Fruit fly (Drosophila melanogaster): ENCODE measurements around the gene NdufA3.

Gene NdufA3

DNA sequence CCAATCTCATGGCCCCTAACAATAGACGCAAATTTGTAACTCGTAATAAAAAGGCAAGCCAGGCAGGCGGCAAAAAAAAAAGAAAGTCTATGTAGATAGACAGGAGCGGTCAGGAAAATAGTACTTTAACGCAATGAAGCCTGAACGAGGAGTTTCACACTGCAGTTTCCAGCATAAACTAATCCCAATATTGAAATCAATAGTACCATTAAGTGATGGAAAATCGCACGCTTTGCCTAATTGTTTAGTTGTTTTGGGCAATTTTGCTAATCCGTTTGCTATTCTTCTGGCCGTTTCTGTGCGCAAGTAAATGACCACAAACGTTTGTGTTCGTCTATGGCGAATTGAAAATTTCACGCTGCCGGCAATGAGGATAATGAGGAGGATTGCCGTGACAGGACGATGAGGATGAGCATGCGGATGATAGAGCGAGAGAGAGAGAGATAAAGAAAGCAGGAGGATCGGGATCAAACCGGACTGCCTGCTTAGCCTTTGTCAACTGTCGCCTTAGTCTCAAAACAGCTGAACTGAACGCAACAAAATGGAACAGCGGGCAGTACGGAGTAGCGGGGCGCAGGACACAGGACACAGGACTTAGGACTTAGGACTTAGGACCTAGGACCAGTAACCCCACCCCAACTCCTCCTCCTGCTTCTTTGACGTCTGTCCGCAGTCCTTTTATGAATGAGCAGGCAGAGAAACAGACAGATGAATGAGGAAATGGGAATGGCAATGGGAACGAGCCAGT is 32.4 kb downstream of the NdufA3 start:
- no peak for TF ChIP-seq ttk (optimal IDR thresholded peaks at IDR 0.05)
- TF ChIP-seq insv (optimal IDR thresholded peaks at IDR 0.05): no peak
- no peak for TF ChIP-seq h (optimal IDR thresholded peaks at IDR 0.05)
- no peak for TF ChIP-seq Myc (optimal IDR thresholded peaks at IDR 0.05)
- TF ChIP-seq psq (optimal IDR thresholded peaks at IDR 0.05): no peak
- no peak for TF ChIP-seq Sin3A (optimal IDR thresholded peaks at IDR 0.05)

dm6 chrX:9122492-9122891 is 37.4 kb downstream of the NdufA3 start:
- no peak for TF ChIP-seq Sin3A (optimal IDR thresholded peaks at IDR 0.05)
- no peak for TF ChIP-seq Myc (optimal IDR thresholded peaks at IDR 0.05)
- TF ChIP-seq psq (optimal IDR thresholded peaks at IDR 0.05): no peak
- no peak for TF ChIP-seq ttk (optimal IDR thresholded peaks at IDR 0.05)
- TF ChIP-seq h (optimal IDR thresholded peaks at IDR 0.05): no peak
- TF ChIP-seq insv (optimal IDR thresholded peaks at IDR 0.05): no peak

- TF ChIP-seq ttk (optimal IDR thresholded peaks at IDR 0.05) (no peak), h (optimal IDR thresholded peaks at IDR 0.05) (no peak), Myc (optimal IDR thresholded peaks at IDR 0.05) (no peak), psq (optimal IDR thresholded peaks at IDR 0.05) (no peak), insv (optimal IDR thresholded peaks at IDR 0.05) (no peak), Sin3A (optimal IDR thresholded peaks at IDR 0.05) (no peak)
Measured at dm6 chrX:9120828-9121754, 38.8 kb downstream of the NdufA3 start.

- no peak for TF ChIP-seq Myc (optimal IDR thresholded peaks at IDR 0.05)
Measured at dm6 chrX:9119671-9120364, 40.0 kb downstream of the NdufA3 start.

DNA sequence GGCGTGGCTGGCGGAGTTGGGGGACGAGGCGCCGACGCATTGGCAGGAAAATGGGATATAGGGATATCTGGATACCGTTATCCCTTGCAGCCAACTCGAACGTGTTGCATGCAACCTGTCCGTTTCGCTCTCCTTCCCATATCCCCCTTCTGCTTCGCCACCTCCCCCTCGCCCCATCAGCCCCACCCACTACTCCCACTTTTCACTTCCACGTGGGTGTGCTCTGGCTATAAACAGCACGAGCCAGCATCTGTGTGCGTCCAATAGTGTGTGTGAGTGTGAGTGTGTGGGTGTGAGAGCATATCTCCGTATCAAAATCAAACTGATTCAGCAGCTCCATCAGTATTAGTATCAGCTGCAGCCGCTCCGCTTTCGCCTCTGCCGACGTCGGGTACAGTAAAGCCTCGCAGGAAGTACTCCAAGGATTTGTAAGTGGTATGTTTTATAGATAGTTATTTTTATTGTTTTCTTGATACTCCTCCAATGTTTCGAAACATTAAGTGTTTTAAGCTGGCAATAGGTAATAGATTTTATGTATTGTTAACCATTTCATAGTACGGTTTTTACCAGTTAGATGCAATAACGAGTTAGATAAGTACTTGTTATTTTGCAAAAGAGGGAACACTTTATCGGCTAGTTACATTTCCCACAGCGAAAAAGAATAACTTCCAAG is 40.8 kb downstream of the NdufA3 start:
- TF ChIP-seq psq (optimal IDR thresholded peaks at IDR 0.05): no peak
- no peak for TF ChIP-seq ttk (optimal IDR thresholded peaks at IDR 0.05)
- TF ChIP-seq insv (optimal IDR thresholded peaks at IDR 0.05): no peak
- TF ChIP-seq h (optimal IDR thresholded peaks at IDR 0.05): no peak
- TF ChIP-seq Sin3A (optimal IDR thresholded peaks at IDR 0.05): no peak
- no peak for TF ChIP-seq Myc (optimal IDR thresholded peaks at IDR 0.05)

DNA sequence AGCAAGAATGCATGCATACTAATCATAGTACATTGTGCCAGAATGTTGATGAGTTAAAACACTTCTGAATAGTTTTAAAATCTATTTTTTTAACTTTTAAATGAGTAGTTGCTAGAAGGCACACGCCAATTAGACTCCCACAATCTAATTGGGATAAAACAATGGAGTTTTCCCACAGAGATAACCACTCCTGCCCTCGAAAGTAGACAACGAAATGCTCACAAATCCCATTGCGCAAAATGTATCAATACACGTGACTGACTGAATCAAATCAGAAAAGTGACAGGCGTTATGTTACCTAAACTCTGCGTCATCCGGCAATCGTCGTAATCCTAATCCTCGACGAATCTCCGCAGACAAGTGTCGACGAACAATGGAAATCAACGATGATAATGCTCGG is 42.0 kb downstream of the NdufA3 start:
- TF ChIP-seq Sin3A (optimal IDR thresholded peaks at IDR 0.05) (no peak), h (optimal IDR thresholded peaks at IDR 0.05) (no peak), Myc (optimal IDR thresholded peaks at IDR 0.05) (no peak), insv (optimal IDR thresholded peaks at IDR 0.05) (no peak), psq (optimal IDR thresholded peaks at IDR 0.05) (no peak), ttk (optimal IDR thresholded peaks at IDR 0.05) (no peak)

dm6 chrX:9110155-9110909 is 49.5 kb downstream of the NdufA3 start:
- TF ChIP-seq insv (optimal IDR thresholded peaks at IDR 0.05) (no peak), ttk (optimal IDR thresholded peaks at IDR 0.05) (no peak), Myc (optimal IDR thresholded peaks at IDR 0.05) (no peak), Sin3A (optimal IDR thresholded peaks at IDR 0.05) (no peak), h (optimal IDR thresholded peaks at IDR 0.05) (no peak), psq (optimal IDR thresholded peaks at IDR 0.05) (no peak)
